Fruit fly (Drosophila melanogaster): ENCODE results near the gene Gba1a.

Gene Gba1a

dm6 chr3R:23678349-23679193 lies 21.9 kb upstream of the Gba1a start, which contains the start of gene GILT2 (continued):
- TF ChIP-seq Doc3 (GFP tag; IDR thresholded peaks at IDR 0.05; ENCODE audit: partially characterized antibody) (no peak), lov (optimal IDR thresholded peaks at IDR 0.05) (no peak), lov (GFP tag; IDR thresholded peaks at IDR 0.05) (peak; percentile 89), h (optimal IDR thresholded peaks at IDR 0.05) (no peak), peb (GFP tag; IDR thresholded peaks at IDR 0.05) (peak; percentile 85), CG11456 (GFP tag; IDR thresholded peaks at IDR 0.05) (peak; percentile 85), ato (GFP tag; IDR thresholded peaks at IDR 0.05; ENCODE audit: partially characterized antibody) (no peak), ham (GFP tag; IDR thresholded peaks at IDR 0.05) (0 out of 2 replicates have a peak, but pooled peaks have one; percentile 28), CG10431 (GFP tag; optimal IDR thresholded peaks at IDR 0.05) (peak; percentile 84), HLH54F (GFP tag; optimal IDR thresholded peaks at IDR 0.05) (peak; percentile 46), CG8924 (tag; optimal IDR thresholded peaks at IDR 0.05) (peak; percentile 92), wor (GFP tag; IDR thresholded peaks at IDR 0.05) (peak; percentile 75), CG34376 (GFP tag; optimal IDR thresholded peaks at IDR 0.05) (peak; percentile 81), CG7987 (GFP tag; optimal IDR thresholded peaks at IDR 0.05) (peak; percentile 54), Antp (GFP tag; optimal IDR thresholded peaks at IDR 0.05) (peak; percentile 25), CG2129 (GFP tag; IDR thresholded peaks at IDR 0.05; ENCODE audit: partially characterized antibody) (no peak), D19A (tag; optimal IDR thresholded peaks at IDR 0.05) (peak; percentile 91), HmgZ (tag; optimal IDR thresholded peaks at IDR 0.05) (peak; percentile 81), dmrt11E (tag; optimal IDR thresholded peaks at IDR 0.05) (peak; percentile 87), Nf-YB (GFP tag; optimal IDR thresholded peaks at IDR 0.05) (peak; percentile 77), cad (GFP tag; optimal IDR thresholded peaks at IDR 0.05) (no peak), knrl (GFP tag; IDR thresholded peaks at IDR 0.05; ENCODE audit: partially characterized antibody) (no peak), ac (GFP tag; optimal IDR thresholded peaks at IDR 0.05) (peak; percentile 57), B-H2 (GFP tag; optimal IDR thresholded peaks at IDR 0.05) (peak; percentile 87), CG18764 (GFP tag; optimal IDR thresholded peaks at IDR 0.05) (peak; percentile 81), CG18262 (tag; optimal IDR thresholded peaks at IDR 0.05) (peak; percentile 91), Kr (GFP tag; optimal IDR thresholded peaks at IDR 0.05) (no peak), CG34224 (GFP tag; IDR thresholded peaks at IDR 0.05; ENCODE audit: partially characterized antibody) (no peak), odd (GFP tag; optimal IDR thresholded peaks at IDR 0.05) (peak; percentile 89), sisA (GFP tag; IDR thresholded peaks at IDR 0.05) (peak; percentile 90), Rfx (GFP tag; IDR thresholded peaks at IDR 0.05) (peak; percentile 94), row (GFP tag; IDR thresholded peaks at IDR 0.05) (peak; percentile 96), ci (GFP tag; IDR thresholded peaks at IDR 0.05) (peak; percentile 94), CG10979 (tag; optimal IDR thresholded peaks at IDR 0.05) (peak; percentile 94), wek (GFP tag; optimal IDR thresholded peaks at IDR 0.05) (no peak), Poxn (GFP tag; IDR thresholded peaks at IDR 0.05) (peak; percentile 50; the same call in 1 of the 2 replicates), CG6254 (GFP tag; optimal IDR thresholded peaks at IDR 0.05) (peak; percentile 81), Aef1 (GFP tag; IDR thresholded peaks at IDR 0.05) (peak; percentile 90), hth (optimal IDR thresholded peaks at IDR 0.05) (no peak), CG1603 (tag; optimal IDR thresholded peaks at IDR 0.05) (no peak), maf-S (GFP tag; optimal IDR thresholded peaks at IDR 0.05) (peak; percentile 15), sd (tag; optimal IDR thresholded peaks at IDR 0.05) (peak; percentile 78), sc (optimal IDR thresholded peaks at IDR 0.05) (no peak), sc (GFP tag; optimal IDR thresholded peaks at IDR 0.05) (peak; percentile 80), CG1602 (GFP tag; optimal IDR thresholded peaks at IDR 0.05) (peak; percentile 85), Dfd (GFP tag; optimal IDR thresholded peaks at IDR 0.05) (peak in 1 of 2 experiments; percentile 41), gcm (GFP tag; optimal IDR thresholded peaks at IDR 0.05) (peak; percentile 96), CG13123 (GFP tag; optimal IDR thresholded peaks at IDR 0.05) (peak; percentile 54), NK7.1 (GFP tag; optimal IDR thresholded peaks at IDR 0.05) (peak; percentile 18), TFAM (GFP tag; optimal IDR thresholded peaks at IDR 0.05) (peak; percentile 34)
